Worm (Caenorhabditis elegans) whole organism, late embryonic: Measurements from ENCODE around the gene cct-1.

Source experiments
- ceh-9 ChIP-seq: sonication (generic microtip); optimal IDR thresholded peaks from 2 replicates; lab custom pipeline; 2016; ENCODE audit warnings: mild to moderate bottlenecking, missing genetic modification characterization, inconsistent platforms, missing compliant biosample characterization
- fax-1 ChIP-seq: sonication (generic microtip); optimal IDR thresholded peaks from 2 replicates; lab custom pipeline; 2016; ENCODE audit warnings: missing genotype, missing genetic modification characterization, missing compliant biosample characterization
- nfya-1 ChIP-seq: sonication (generic microtip); optimal IDR thresholded peaks from 2 replicates; lab custom pipeline; 2017; ENCODE audit warnings: missing genetic modification characterization, mild to moderate bottlenecking, missing compliant biosample characterization, antibody characterized with exemption, moderate library complexity
- pqm-1 ChIP-seq: sonication (generic microtip); optimal IDR thresholded peaks from 2 replicates; lab custom pipeline; 2016; ENCODE audit warnings: missing genetic modification characterization, missing compliant biosample characterization
- rnt-1 ChIP-seq: sonication (generic microtip); optimal IDR thresholded peaks from 2 replicates; lab custom pipeline; 2016; ENCODE audit warnings: missing genetic modification characterization, missing compliant biosample characterization
- tbx-7 ChIP-seq: sonication (generic microtip); optimal IDR thresholded peaks from 2 replicates; lab custom pipeline; 2016; ENCODE audit warnings: missing genotype, missing genetic modification characterization, missing compliant biosample characterization

DNA sequence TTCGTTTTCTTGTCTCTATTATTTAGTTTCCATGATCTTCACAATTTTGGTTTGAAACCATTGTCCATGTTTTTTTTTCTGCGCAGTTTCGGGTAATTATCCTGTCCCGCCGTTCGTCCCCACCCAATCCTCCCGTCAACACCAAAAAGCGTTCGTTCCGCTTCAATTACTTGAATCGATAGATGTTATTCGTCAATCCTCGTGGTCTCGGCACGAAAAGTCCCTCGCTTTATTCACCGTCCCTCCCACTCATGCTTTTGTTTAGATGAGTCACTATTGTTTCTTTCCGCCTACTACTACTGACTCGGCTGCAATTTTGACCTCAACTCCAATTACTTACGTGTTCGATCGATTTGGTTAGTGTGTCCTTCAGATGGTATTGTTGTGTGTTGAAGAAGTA lies 38.2 kb downstream of the cct-1 start:
- TF ChIP-seq tbx-7 (tag; lab: Kevin White, UChicago) = no peak
- TF ChIP-seq nfya-1 = no peak
- no peak for TF ChIP-seq ceh-9 (tag; lab: Kevin White, UChicago)
- TF ChIP-seq rnt-1 (tag; lab: Kevin White, UChicago) = no peak
- TF ChIP-seq fax-1 (tag; lab: Kevin White, UChicago) = no peak
- TF ChIP-seq pqm-1 (tag; lab: Kevin White, UChicago) = no peak
